Fruit fly (Drosophila melanogaster): ENCODE measurements around the gene sta.
A peak's percentile ranks its signal among the peaks of the same experiment; 100 is the strongest.

Gene sta

DNA sequence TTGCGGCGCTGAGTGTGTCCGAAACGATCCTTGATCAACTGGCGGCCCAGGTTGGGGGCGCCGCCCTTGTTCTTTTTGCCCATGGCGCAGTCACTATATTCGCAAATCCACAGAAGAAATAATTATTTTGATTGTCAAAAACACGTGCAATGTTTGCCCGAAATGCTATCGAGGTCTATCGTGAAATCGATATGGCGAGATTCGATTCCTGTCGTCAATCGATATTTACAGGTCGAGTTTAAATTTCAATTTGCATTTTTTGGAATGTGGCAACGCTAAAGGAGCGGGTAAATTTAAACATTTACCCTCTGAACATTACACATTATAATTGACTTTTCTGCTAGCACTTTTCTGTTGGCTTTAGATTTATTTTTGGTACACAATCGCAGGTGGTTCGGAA lies 19.2 kb downstream of the sta start, which contains the start of gene Ns3 (continued):
- TF ChIP-seq chif (GFP tag; optimal IDR thresholded peaks at IDR 0.05) (no peak), HLH4C (GFP tag; IDR thresholded peaks at IDR 0.05; ENCODE audit: partially characterized antibody) (peak; percentile 94), Neu2 (GFP tag; optimal IDR thresholded peaks at IDR 0.05; ENCODE audit: borderline replicate concordance) (no peak), MESR4 (GFP tag; optimal IDR thresholded peaks at IDR 0.05) (peak; percentile 71), Lpt (GFP tag; optimal IDR thresholded peaks at IDR 0.05) (no peak), CG7928 (GFP tag; optimal IDR thresholded peaks at IDR 0.05) (no peak), CG10274 (GFP tag; optimal IDR thresholded peaks at IDR 0.05) (no peak), CG31224 (GFP tag; IDR thresholded peaks at IDR 0.05) (no peak), CG11696 (GFP tag; IDR thresholded peaks at IDR 0.05) (no peak), CG8359 (GFP tag; optimal IDR thresholded peaks at IDR 0.05; ENCODE audit: borderline replicate concordance) (no peak), CG1602 (GFP tag; optimal IDR thresholded peaks at IDR 0.05) (no peak), Rfx (GFP tag; IDR thresholded peaks at IDR 0.05) (no peak), sug (tag; optimal IDR thresholded peaks at IDR 0.05) (peak; percentile 1), CG10959 (GFP tag; IDR thresholded peaks at IDR 0.05) (no peak), fd96Cb (tag; optimal IDR thresholded peaks at IDR 0.05) (no peak), stwl (tag; optimal IDR thresholded peaks at IDR 0.05) (peak; percentile 62), CG30020 (tag; optimal IDR thresholded peaks at IDR 0.05) (no peak), otp (GFP tag; IDR thresholded peaks at IDR 0.05) (no peak), croc (GFP tag; conservative IDR thresholded peaks at IDR 0.05) (no peak), Bgb (GFP tag; IDR thresholded peaks at IDR 0.05; ENCODE audit: partially characterized antibody) (peak; percentile 92), ato (GFP tag; IDR thresholded peaks at IDR 0.05; ENCODE audit: partially characterized antibody) (peak; percentile 87), Meics (GFP tag; optimal IDR thresholded peaks at IDR 0.05) (no peak), so (GFP tag; IDR thresholded peaks at IDR 0.05) (no peak), ash1 (GFP tag; optimal IDR thresholded peaks at IDR 0.05) (no peak), hbn (GFP tag; IDR thresholded peaks at IDR 0.05; ENCODE audit: partially characterized antibody) (peak; percentile 85), ERR (GFP tag; optimal IDR thresholded peaks at IDR 0.05) (no peak), NfI (GFP tag; optimal IDR thresholded peaks at IDR 0.05) (no peak), Dll (GFP tag; IDR thresholded peaks at IDR 0.05; ENCODE audit: partially characterized antibody) (peak; percentile 85), B-H1 (GFP tag; IDR thresholded peaks at IDR 0.05) (no peak), ems (GFP tag; optimal IDR thresholded peaks at IDR 0.05) (no peak), CG2120 (GFP tag; optimal IDR thresholded peaks at IDR 0.05) (no peak), Scr (GFP tag; IDR thresholded peaks at IDR 0.05; ENCODE audit: partially characterized antibody) (peak; percentile 75), CG14441 (GFP tag; IDR thresholded peaks at IDR 0.05) (no peak), Sin3A (optimal IDR thresholded peaks at IDR 0.05) (peak; percentile 32), pho (GFP tag; optimal IDR thresholded peaks at IDR 0.05) (no peak), gt (GFP tag; IDR thresholded peaks at IDR 0.05) (no peak), CG11695 (GFP tag; IDR thresholded peaks at IDR 0.05) (no peak), lilli (GFP tag; optimal IDR thresholded peaks at IDR 0.05) (no peak), Oaz (GFP tag; IDR thresholded peaks at IDR 0.05) (no peak), Gug (GFP tag; IDR thresholded peaks at IDR 0.05) (no peak), Opbp (GFP tag; IDR thresholded peaks at IDR 0.05; ENCODE audit: partially characterized antibody) (peak; percentile 86), CG15011 (GFP tag; optimal IDR thresholded peaks at IDR 0.05) (no peak), CG6813 (GFP tag; optimal IDR thresholded peaks at IDR 0.05) (no peak), salm (tag; optimal IDR thresholded peaks at IDR 0.05) (no peak), corto (GFP tag; optimal IDR thresholded peaks at IDR 0.05) (no peak), CG9932 (GFP tag; IDR thresholded peaks at IDR 0.05) (no peak), slou (GFP tag; optimal IDR thresholded peaks at IDR 0.05) (no peak), sc (optimal IDR thresholded peaks at IDR 0.05) (no peak), sc (GFP tag; optimal IDR thresholded peaks at IDR 0.05) (no peak), pnt (GFP tag; optimal IDR thresholded peaks at IDR 0.05) (no peak), pum (GFP tag; optimal IDR thresholded peaks at IDR 0.05) (no peak), CG11247 (GFP tag; IDR thresholded peaks at IDR 0.05) (no peak)
